Fruit fly (Drosophila melanogaster) S2 (cell line): ENCODE results near the gene Efhc1.1.

Source experiments
- CG8478 ChIP-seq: fragments of >200 bp; optimal IDR thresholded peaks from 2 replicates; lab custom pipeline; 2018
- CTCF ChIP-seq, 2 experiments: fragments of >200 bp; optimal IDR thresholded peaks; 2 replicates each; lab custom pipeline; 2018

Efhc1.1 gene

DNA sequence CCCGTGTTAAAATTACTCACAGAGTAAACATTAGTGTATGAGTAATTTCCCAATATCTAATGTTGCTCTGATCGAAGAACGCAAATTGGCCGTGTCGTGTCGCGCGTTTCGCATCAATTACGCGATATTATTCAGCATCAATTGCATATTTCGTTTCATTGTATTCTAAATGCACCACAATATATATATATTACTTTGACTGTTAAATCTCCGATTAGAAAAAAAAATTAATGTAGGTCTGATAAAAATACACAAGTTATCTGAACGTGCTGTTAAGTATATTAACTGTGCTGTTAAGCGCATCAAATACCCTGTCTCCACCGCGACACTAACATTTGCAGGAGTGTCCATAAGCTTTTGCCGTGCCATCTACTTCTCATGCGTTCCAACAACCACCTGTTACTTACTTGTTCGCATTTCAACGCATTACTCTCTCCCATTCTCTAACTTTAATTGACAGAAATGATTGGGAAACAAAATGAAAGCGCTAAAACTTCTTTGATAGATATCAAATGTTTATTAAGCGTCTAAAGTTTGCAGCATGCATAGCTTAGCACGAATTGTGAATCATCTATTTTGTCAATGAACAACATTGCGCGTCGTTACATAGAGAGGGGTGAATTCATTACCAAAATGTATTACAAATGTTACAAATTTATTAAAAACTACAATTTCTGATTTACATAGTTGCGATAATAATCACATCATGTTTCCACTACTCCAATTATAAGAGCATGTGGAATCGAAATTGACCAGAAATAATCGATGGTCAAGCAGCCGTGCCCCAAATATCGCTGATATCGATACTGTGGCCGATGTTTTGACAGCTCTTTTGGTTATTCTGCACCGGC is 22.8 kb downstream of the Efhc1.1 start, which contains the start of the genes Graf and mRpL3:
Gene Graf (minus strand): TSS at position 287 of the 851 bp plus-strand sequence.
Gene mRpL3 (plus strand): TSS at position 802 of the 851 bp plus-strand sequence.
- TF ChIP-seq CG8478 (no peak), CTCF (optimal IDR thresholded peaks at IDR 0.05; lab: Kevin White, UChicago) (peak in 1 of 2 experiments; percentile 21)

dm6 chrX:15759752-15760446 is 23.6 kb downstream of the Efhc1.1 start:
- TF ChIP-seq CG8478 (no peak), CTCF (optimal IDR thresholded peaks at IDR 0.05; lab: Kevin White, UChicago) (no peak)

dm6 chrX:15758692-15759240 is 24.7 kb downstream of the Efhc1.1 start:
- no peak for TF ChIP-seq CTCF (optimal IDR thresholded peaks at IDR 0.05; lab: Kevin White, UChicago)
- no peak for TF ChIP-seq CG8478

- TF ChIP-seq CG8478 (no peak), CTCF (optimal IDR thresholded peaks at IDR 0.05; lab: Kevin White, UChicago) (no peak)
These were observed 27.5 kb downstream of the Efhc1.1 start, which contains the start of gene CG8260 for dm6 chrX:15756018-15756417. CG8260 (plus strand) TSS chrX:15756318.

DNA sequence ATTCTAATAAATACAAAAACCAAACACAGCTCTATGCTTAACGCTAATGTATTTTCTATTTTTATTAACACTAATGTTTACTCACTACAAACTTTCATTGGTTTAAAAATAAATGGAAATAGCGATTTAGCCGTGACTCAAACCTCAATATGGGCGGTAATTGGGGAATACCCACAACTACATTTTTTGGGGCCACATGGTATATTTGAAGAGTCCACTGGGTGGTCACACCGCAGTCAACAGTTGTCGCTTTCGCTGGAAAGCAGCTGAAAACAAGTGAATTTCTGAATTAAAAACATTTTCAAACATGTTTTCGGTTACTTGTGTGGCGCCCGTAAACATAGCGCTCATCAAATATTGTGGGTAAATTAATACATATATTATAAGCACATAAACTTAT is 34.6 kb downstream of the Efhc1.1 start, which contains the start of gene Mvd:
Gene Mvd (plus strand): TSS at position 222 of the 400 bp plus-strand sequence.
- TF ChIP-seq CG8478 (no peak), CTCF (optimal IDR thresholded peaks at IDR 0.05; lab: Kevin White, UChicago) (peak in 1 of 2 experiments; percentile 45)

DNA sequence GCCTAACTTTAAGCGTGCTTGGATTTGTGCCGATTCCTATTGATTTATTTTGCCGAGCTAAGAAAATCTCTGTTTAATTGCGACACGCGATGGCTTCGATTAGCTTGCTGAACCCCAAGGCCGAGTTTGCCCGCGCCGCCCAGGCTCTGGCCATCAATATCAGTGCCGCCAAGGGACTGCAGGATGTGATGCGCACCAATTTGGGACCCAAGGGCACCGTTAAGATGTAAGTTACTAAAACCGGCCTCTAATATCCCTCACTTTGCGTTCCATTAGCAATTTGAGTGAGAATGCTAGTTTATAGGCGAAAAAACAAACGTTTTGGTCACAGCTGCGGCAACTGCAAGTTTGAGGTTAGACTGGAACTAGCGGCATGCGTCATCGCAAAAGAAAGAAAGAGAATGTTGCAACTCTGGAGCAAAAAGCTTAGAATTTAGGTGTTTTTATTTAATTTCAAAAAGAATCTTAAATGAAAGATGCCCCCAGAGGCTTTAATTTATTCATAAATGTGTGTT is 36.8 kb downstream of the Efhc1.1 start:
- no peak for TF ChIP-seq CTCF (optimal IDR thresholded peaks at IDR 0.05; lab: Kevin White, UChicago)

- TF ChIP-seq CTCF (optimal IDR thresholded peaks at IDR 0.05; lab: Kevin White, UChicago) (no peak), CG8478 (no peak)
These were observed 37.4 kb downstream of the Efhc1.1 start, which contains the start of the genes CG8944 and CCT6 for dm6 chrX:15745905-15746681. CG8944 (minus strand) TSS chrX:15746231. CCT6 (plus strand) TSS chrX:15746648.

DNA sequence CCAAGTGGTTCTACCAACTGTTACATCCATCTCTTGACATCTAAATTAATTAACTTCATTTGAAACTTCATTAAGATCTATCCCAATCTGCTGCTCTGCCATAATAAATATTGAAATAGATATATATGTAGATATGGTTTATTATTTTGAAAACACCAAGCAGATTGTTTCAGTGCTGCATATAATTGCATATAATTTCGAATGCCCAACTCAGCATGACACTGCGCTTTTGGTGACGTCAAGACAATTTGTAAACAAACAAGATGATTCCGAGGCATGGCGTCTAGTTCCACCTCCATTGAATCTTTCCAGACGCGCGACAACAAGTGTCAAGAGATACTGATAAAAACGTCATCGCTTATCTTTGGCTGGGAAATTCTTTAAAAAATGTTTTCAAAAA is 42.6 kb downstream of the Efhc1.1 start:
- TF ChIP-seq CG8478, result no peak
- no peak for TF ChIP-seq CTCF (optimal IDR thresholded peaks at IDR 0.05; lab: Kevin White, UChicago)

dm6 chrX:15740288-15740726 is 43.2 kb downstream of the Efhc1.1 start:
- TF ChIP-seq CTCF (optimal IDR thresholded peaks at IDR 0.05; lab: Kevin White, UChicago) (no peak), CG8478 (no peak)

dm6 chrX:15738890-15739550 is 44.5 kb downstream of the Efhc1.1 start, which contains the start of the genes CG11679 and CG8206:
CG11679 (minus strand) TSS chrX:15738954.
CG8206 (plus strand) TSS chrX:15739230.
- TF ChIP-seq CTCF (optimal IDR thresholded peaks at IDR 0.05; lab: Kevin White, UChicago), result no peak
- no peak for TF ChIP-seq CG8478

DNA sequence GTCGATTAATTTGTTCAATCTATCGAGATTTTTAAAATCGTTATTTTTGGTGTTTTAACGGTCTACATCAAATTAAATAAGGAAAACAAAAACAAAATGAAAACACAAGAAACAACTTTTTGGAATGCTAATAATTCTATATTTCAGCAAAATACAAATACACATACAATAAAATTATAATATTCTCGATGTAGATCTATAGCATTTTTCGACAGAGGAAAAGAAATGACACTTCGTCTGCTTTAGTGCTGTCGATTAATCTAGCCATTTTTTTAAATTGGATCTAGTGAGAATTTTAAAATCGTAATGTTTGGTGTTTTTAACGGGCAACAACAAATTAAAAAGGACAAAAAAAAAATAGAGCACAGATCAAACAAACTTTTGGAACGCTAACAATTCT is 46.4 kb downstream of the Efhc1.1 start, which contains the start of gene Arp6:
Gene Arp6 (minus strand): TSS at position 11 of the 400 bp plus-strand sequence.
- TF ChIP-seq CTCF (optimal IDR thresholded peaks at IDR 0.05; lab: Kevin White, UChicago), result no peak
- no peak for TF ChIP-seq CG8478

dm6 chrX:15733995-15734394 is 49.5 kb downstream of the Efhc1.1 start, which contains the start of the genes CG12379 and MagR:
CG12379 (minus strand) TSS chrX:15733996.
MagR (plus strand) TSS chrX:15734270.
- no peak for TF ChIP-seq CTCF (optimal IDR thresholded peaks at IDR 0.05; lab: Kevin White, UChicago)
- no peak for TF ChIP-seq CG8478

DNA sequence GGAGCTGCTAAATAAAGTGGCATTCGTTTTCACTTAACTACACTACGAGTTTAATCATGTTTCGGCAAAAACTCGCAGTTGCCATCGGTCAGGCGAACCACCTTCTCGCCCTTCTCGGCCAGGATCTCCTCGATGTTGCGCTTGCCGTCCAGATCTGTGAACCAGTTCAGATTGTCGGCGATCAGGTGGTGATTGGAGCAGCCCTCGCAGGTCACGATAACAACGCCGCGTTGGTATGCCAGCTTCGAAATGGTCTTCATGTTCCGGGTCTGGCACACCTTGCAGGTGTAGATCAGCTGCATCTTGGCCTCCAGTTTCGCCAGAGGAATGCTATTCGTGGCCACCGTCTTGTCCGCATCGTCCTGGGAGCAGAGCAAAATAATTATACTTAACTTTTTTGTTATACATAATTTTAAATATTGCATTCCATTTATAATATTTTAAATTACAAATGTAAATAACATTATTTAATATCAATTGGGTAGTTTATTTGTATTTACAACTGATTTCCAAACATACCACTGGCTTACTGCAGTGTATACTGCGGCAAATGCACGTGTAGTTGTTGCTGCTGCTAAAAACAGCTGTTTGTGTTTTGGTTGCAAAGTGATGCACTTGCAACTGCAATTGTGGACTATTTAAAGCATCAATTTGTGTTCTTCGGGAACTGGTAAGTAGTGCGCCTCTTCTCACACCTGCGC is 50.2 kb downstream of the Efhc1.1 start:
- no peak for TF ChIP-seq CTCF (optimal IDR thresholded peaks at IDR 0.05; lab: Kevin White, UChicago)
- TF ChIP-seq CG8478, result no peak
